Worm (Caenorhabditis elegans) whole organism, mixed stage, embryonic: ENCODE measurements around the gene apc-17.

ENCODE experiments used
- blmp-1 ChIP-seq: fragments of 150-350 bp; optimal IDR thresholded peaks from 2 replicates; lab custom pipeline; 2014; ENCODE audit warnings: missing biosample characterization, missing genetic modification characterization
- ceh-83 ChIP-seq: fragments of 200-800 bp; sonication (Bioruptor generic); optimal IDR thresholded peaks from 2 replicates; lab custom pipeline; 2018; ENCODE audit warnings: mild to moderate bottlenecking, missing genetic modification characterization, missing compliant biosample characterization
- hlh-1 ChIP-seq: fragments of 150-350 bp; optimal IDR thresholded peaks from 2 replicates; lab custom pipeline; 2014; ENCODE audit warnings: missing biosample characterization, missing genetic modification reagents, missing genetic modification characterization
- lin-13 ChIP-seq: fragments of 150-350 bp; optimal IDR thresholded peaks from 2 replicates; lab custom pipeline; 2014; ENCODE audit warnings: missing biosample characterization, missing genetic modification characterization
- lsy-2 ChIP-seq: fragments of 150-350 bp; optimal IDR thresholded peaks from 2 replicates; lab custom pipeline; 2014; ENCODE audit warnings: missing biosample characterization, missing genetic modification characterization
- mab-5 ChIP-seq: fragments of 150-350 bp; optimal IDR thresholded peaks from 2 replicates; lab custom pipeline; 2014; ENCODE audit warnings: missing biosample characterization, missing genetic modification characterization
- mep-1 ChIP-seq: fragments of 150-350 bp; optimal IDR thresholded peaks from 2 replicates; lab custom pipeline; 2017; ENCODE audit warnings: missing biosample characterization, missing genetic modification reagents, missing genetic modification characterization, inconsistent platforms
- nhr-28 ChIP-seq: fragments of 150-350 bp; optimal IDR thresholded peaks from 2 replicates; lab custom pipeline; 2014; ENCODE audit warnings: missing biosample characterization, missing genetic modification characterization
- pha-4 ChIP-seq: fragments of 150-350 bp; optimal IDR thresholded peaks from 2 replicates; lab custom pipeline; 2018; ENCODE audit warnings: missing biosample characterization, missing genetic modification reagents, missing genetic modification characterization
- sptf-1 ChIP-seq: sonication (generic microtip); optimal IDR thresholded peaks from 2 replicates; lab custom pipeline; 2017; ENCODE audit warnings: mild to moderate bottlenecking, missing genetic modification characterization, moderate library complexity, missing compliant biosample characterization

ce11 chrII:11104162-11104561, 3.8 kb upstream of the apc-17 start, which contains the start of gene C09H10.9:
- TF ChIP-seq nhr-28 (tag; lab: Kevin White, UChicago) (no peak), mep-1 (tag; lab: Kevin White, UChicago) (no peak), lin-13 (tag; lab: Kevin White, UChicago) (no peak), blmp-1 (no peak), pha-4 (no peak), mab-5 (tag; lab: Kevin White, UChicago) (no peak), ceh-83 (GFP tag; lab: Kevin White, UChicago) (no peak), lsy-2 (tag; lab: Kevin White, UChicago) (no peak), hlh-1 (tag; lab: Kevin White, UChicago) (no peak), sptf-1 (tag; lab: Kevin White, UChicago) (no peak)
